Worm (Caenorhabditis elegans): ENCODE results near the gene alp-1.

alp-1 gene

ce11 chrIV:8893746-8894145 lies 41.5 kb downstream of the alp-1 start, which contains the start of gene rad-54.L2 (continued):
- TF ChIP-seq hif-1 (tag; optimal IDR thresholded peaks at IDR 0.05): peak in 1 of 2 experiments; percentile 26
- TF ChIP-seq nhr-237 (tag; optimal IDR thresholded peaks at IDR 0.05): no peak
- no peak for TF ChIP-seq mxl-2 (GFP tag; conservative IDR thresholded peaks at IDR 0.05)
- TF ChIP-seq nhr-25 (tag; optimal IDR thresholded peaks at IDR 0.05; ENCODE audit: borderline replicate concordance, insufficient read depth): no peak
- TF ChIP-seq nhr-28 (tag; optimal IDR thresholded peaks at IDR 0.05): peak; percentile 59
- TF ChIP-seq T20F7.1 (GFP tag; optimal IDR thresholded peaks at IDR 0.05): peak; percentile 77
- no peak for TF ChIP-seq daf-8 (GFP tag; IDR thresholded peaks at IDR 0.05)
- TF ChIP-seq nhr-6 (tag; optimal IDR thresholded peaks at IDR 0.05): peak; percentile 52
- TF ChIP-seq lim-7 (GFP tag; IDR thresholded peaks at IDR 0.05): no peak

ce11 chrIV:8901346-8901745 lies 49.1 kb downstream of the alp-1 start, which contains the start of gene C27B7.5:
TSS of gene C27B7.5 (plus strand) at chrIV:8901646.
- no peak for TF ChIP-seq T26A8.4 (GFP tag; IDR thresholded peaks at IDR 0.05)
- TF ChIP-seq ceh-44 (GFP tag; IDR thresholded peaks at IDR 0.05): no peak
- no peak for TF ChIP-seq daf-8 (GFP tag; IDR thresholded peaks at IDR 0.05)
- TF ChIP-seq ama-1 (optimal IDR thresholded peaks at IDR 0.05): peak; percentile 53
- no peak for TF ChIP-seq dmd-6 (GFP tag; IDR thresholded peaks at IDR 0.05)
- no peak for TF ChIP-seq daf-12 (tag; optimal IDR thresholded peaks at IDR 0.05)
- TF ChIP-seq ctbp-1 (GFP tag; IDR thresholded peaks at IDR 0.05): no peak
- TF ChIP-seq php-3 (GFP tag; IDR thresholded peaks at IDR 0.05): no peak

ce11 chrIV:8906164-8906563 lies 53.9 kb downstream of the alp-1 start, which contains the start of gene C27B7.6:
TSS of gene C27B7.6 (minus strand) at chrIV:8906345.
- no peak for TF ChIP-seq skn-1 (tag; optimal IDR thresholded peaks at IDR 0.05)
- TF ChIP-seq hlh-11 (tag; optimal IDR thresholded peaks at IDR 0.05): peak; percentile 3
- 0 out of 2 replicates have a peak, but pooled peaks have one; percentile 36 for TF ChIP-seq mxl-2 (GFP tag; conservative IDR thresholded peaks at IDR 0.05)
- no peak for TF ChIP-seq ZK546.5 (tag; optimal IDR thresholded peaks at IDR 0.05)
- TF ChIP-seq hlh-30 (tag; optimal IDR thresholded peaks at IDR 0.05; ENCODE audit: insufficient read depth): peak; percentile 56
- peak; percentile 80 for TF ChIP-seq aha-1 (tag)

ce11 chrIV:8906743-8907142 lies 54.4 kb downstream of the alp-1 start, which contains the start of gene C27B7.7:
TSS of gene C27B7.7 (plus strand) at chrIV:8907043.
- TF ChIP-seq zip-2 (tag; optimal IDR thresholded peaks at IDR 0.05): no peak
- no peak for TF ChIP-seq pha-4 (GFP tag; IDR thresholded peaks at IDR 0.05)
- no peak for TF ChIP-seq pha-4 (tag; optimal IDR thresholded peaks at IDR 0.05)
- TF ChIP-seq mdl-1 (tag; optimal IDR thresholded peaks at IDR 0.05): no peak
- TF ChIP-seq unc-62 (GFP tag; optimal IDR thresholded peaks at IDR 0.05 in 1 of 2): peak in 1 of 2 experiments; percentile 67
- TF ChIP-seq unc-62 (tag; optimal IDR thresholded peaks at IDR 0.05): no peak
- no peak for TF ChIP-seq F49E8.2 (tag; optimal IDR thresholded peaks at IDR 0.05; ENCODE audit: borderline replicate concordance)
- TF ChIP-seq madf-5 (GFP tag; IDR thresholded peaks at IDR 0.05): no peak
- TF ChIP-seq vab-7 (GFP tag; IDR thresholded peaks at IDR 0.05): no peak
- no peak for TF ChIP-seq unc-130 (GFP tag; optimal IDR thresholded peaks at IDR 0.05)

All from whole organism, L4 larva.